Worm (Caenorhabditis elegans) whole organism, midembryonic: ENCODE measurements around the gene C04G6.2.

Source experiments
- T22C8.4 ChIP-seq: fragments of 200-800 bp; sonication (Bioruptor generic); IDR thresholded peaks from 2 replicates; pipeline ENCODE4 v1.3.6; 2022; ENCODE audit warnings: missing genetic modification characterization, missing compliant biosample characterization
- cog-1 ChIP-seq: sonication (generic microtip); optimal IDR thresholded peaks from 2 replicates; lab custom pipeline; 2016; ENCODE audit warnings: missing genetic modification characterization, missing compliant biosample characterization
- flt-1 ChIP-seq: fragments of 200-800 bp; sonication (Bioruptor generic); IDR thresholded peaks from 2 replicates; pipeline ENCODE4 v1.3.6; 2022; ENCODE audit warnings: missing genetic modification characterization, missing compliant biosample characterization
- klf-2 ChIP-seq: fragments of 200-800 bp; sonication (Bioruptor generic); conservative IDR thresholded peaks from 2 replicates; pipeline ENCODE4 v1.3.6; 2022; ENCODE audit warnings: missing genetic modification reagents, missing genetic modification characterization, missing compliant biosample characterization
- med-1 ChIP-seq: sonication (generic microtip); optimal IDR thresholded peaks from 2 replicates; lab custom pipeline; 2017; ENCODE audit warnings: missing genetic modification characterization, mild to moderate bottlenecking, missing compliant biosample characterization, antibody characterized with exemption, missing genetic modification reagents; ENCODE audit not compliant: insufficient read depth
- ref-1 ChIP-seq: fragments of 200-800 bp; sonication (Bioruptor generic); conservative IDR thresholded peaks from 2 replicates; pipeline ENCODE4 v1.3.6; 2022; ENCODE audit warnings: missing genetic modification reagents, missing genetic modification characterization, missing compliant biosample characterization
- tab-1 ChIP-seq: fragments of 200-800 bp; sonication (Bioruptor generic); IDR thresholded peaks from 2 replicates; pipeline ENCODE4 v1.3.6; 2022; ENCODE audit warnings: missing genetic modification characterization, missing compliant biosample characterization
- ztf-23 ChIP-seq: fragments of 200-800 bp; sonication (Bioruptor generic); IDR thresholded peaks from 2 replicates; pipeline ENCODE4 v1.3.6; 2022; ENCODE audit warnings: missing genetic modification reagents, missing genetic modification characterization, missing compliant biosample characterization
- ztf-29 ChIP-seq: fragments of 200-800 bp; sonication (Bioruptor generic); IDR thresholded peaks from 2 replicates; pipeline ENCODE4 v1.3.6; 2022; ENCODE audit warnings: missing genetic modification reagents, missing genetic modification characterization, missing compliant biosample characterization

The C04G6.2 gene

ce11 chrII:5057315-5057714 is 35.7 kb upstream of the C04G6.2 start:
- TF ChIP-seq ref-1 (peak; percentile 68; the same call in 1 of the 2 replicates), T22C8.4 (GFP tag; lab: Robert Waterston, UW) (peak; percentile 43; the same call in 1 of the 2 replicates), med-1 (GFP tag; lab: Kevin White, UChicago) (no peak), flt-1 (GFP tag; lab: Robert Waterston, UW) (peak; percentile 81), ztf-29 (GFP tag; lab: Robert Waterston, UW) (peak; percentile 78; the same call in 1 of the 2 replicates), ztf-23 (no peak), tab-1 (GFP tag; lab: Robert Waterston, UW) (peak; percentile 74)

- no peak for TF ChIP-seq ztf-23
- no peak for TF ChIP-seq tab-1 (GFP tag; lab: Robert Waterston, UW)
- TF ChIP-seq flt-1 (GFP tag; lab: Robert Waterston, UW) = no peak
- no peak for TF ChIP-seq cog-1 (tag; lab: Kevin White, UChicago)
- TF ChIP-seq med-1 (GFP tag; lab: Kevin White, UChicago) = no peak
- TF ChIP-seq klf-2 (GFP tag; lab: Robert Waterston, UW) = no peak
- TF ChIP-seq ztf-29 (GFP tag; lab: Robert Waterston, UW) = no peak
- TF ChIP-seq T22C8.4 (GFP tag; lab: Robert Waterston, UW) = no peak
- no peak for TF ChIP-seq ref-1
Measured at ce11 chrII:5058036-5058435, 35.0 kb upstream of the C04G6.2 start, which contains the start of gene C27A2.12. Gene C27A2.12 (minus strand): TSS chrII:5058136.

ce11 chrII:5060719-5061118 is 32.3 kb upstream of the C04G6.2 start, which contains the start of gene pho-12:
Gene pho-12 (minus strand): TSS chrII:5060819.
- no peak for TF ChIP-seq ztf-23
- TF ChIP-seq T22C8.4 (GFP tag; lab: Robert Waterston, UW) = no peak
- TF ChIP-seq med-1 (GFP tag; lab: Kevin White, UChicago) = no peak
- TF ChIP-seq ref-1 = no peak
- TF ChIP-seq cog-1 (tag; lab: Kevin White, UChicago) = no peak
- no peak for TF ChIP-seq klf-2 (GFP tag; lab: Robert Waterston, UW)
- no peak for TF ChIP-seq ztf-29 (GFP tag; lab: Robert Waterston, UW)
- TF ChIP-seq flt-1 (GFP tag; lab: Robert Waterston, UW) = no peak
- TF ChIP-seq tab-1 (GFP tag; lab: Robert Waterston, UW) = no peak

- TF ChIP-seq ztf-29 (GFP tag; lab: Robert Waterston, UW) = no peak
- 0 out of 2 replicates have a peak, but pooled peaks have one; percentile 55 for TF ChIP-seq klf-2 (GFP tag; lab: Robert Waterston, UW)
- peak; percentile 4 for TF ChIP-seq cog-1 (tag; lab: Kevin White, UChicago)
- 0 out of 2 replicates have a peak, but pooled peaks have one; percentile 38 for TF ChIP-seq ztf-23
- TF ChIP-seq T22C8.4 (GFP tag; lab: Robert Waterston, UW) = 0 out of 2 replicates have a peak, but pooled peaks have one; percentile 9
- TF ChIP-seq ref-1 = no peak
- TF ChIP-seq tab-1 (GFP tag; lab: Robert Waterston, UW) = no peak
- TF ChIP-seq flt-1 (GFP tag; lab: Robert Waterston, UW) = peak; percentile 56; the same call in 1 of the 2 replicates
- TF ChIP-seq med-1 (GFP tag; lab: Kevin White, UChicago) = no peak
Measured at ce11 chrII:5061794-5062368, 31.1 kb upstream of the C04G6.2 start, which contains the start of gene smc-5. Gene smc-5 (plus strand): TSS chrII:5062125.

ce11 chrII:5066967-5067366 is 26.1 kb upstream of the C04G6.2 start:
- no peak for TF ChIP-seq klf-2 (GFP tag; lab: Robert Waterston, UW)
- no peak for TF ChIP-seq cog-1 (tag; lab: Kevin White, UChicago)
- no peak for TF ChIP-seq tab-1 (GFP tag; lab: Robert Waterston, UW)

ce11 chrII:5067927-5068326 is 25.1 kb upstream of the C04G6.2 start, which contains the start of gene C27A2.8:
Gene C27A2.8 (minus strand): TSS chrII:5068043.
- TF ChIP-seq cog-1 (tag; lab: Kevin White, UChicago) = no peak
- no peak for TF ChIP-seq ref-1

- TF ChIP-seq med-1 (GFP tag; lab: Kevin White, UChicago) (no peak), cog-1 (tag; lab: Kevin White, UChicago) (no peak), flt-1 (GFP tag; lab: Robert Waterston, UW) (no peak), ztf-23 (no peak), klf-2 (GFP tag; lab: Robert Waterston, UW) (no peak), tab-1 (GFP tag; lab: Robert Waterston, UW) (no peak), ztf-29 (GFP tag; lab: Robert Waterston, UW) (no peak), ref-1 (no peak), T22C8.4 (GFP tag; lab: Robert Waterston, UW) (no peak)
Measured at ce11 chrII:5069525-5069924, 23.5 kb upstream of the C04G6.2 start, which contains the start of gene idpb-2. Gene idpb-2 (minus strand): TSS chrII:5069625.

- TF ChIP-seq ref-1 (no peak), T22C8.4 (GFP tag; lab: Robert Waterston, UW) (no peak), flt-1 (GFP tag; lab: Robert Waterston, UW) (no peak), klf-2 (GFP tag; lab: Robert Waterston, UW) (no peak)
Measured at ce11 chrII:5071265-5071664, 21.8 kb upstream of the C04G6.2 start, which contains the start of gene C27A2.7. Gene C27A2.7 (minus strand): TSS chrII:5071365.

ce11 chrII:5081124-5081913 is 11.7 kb upstream of the C04G6.2 start, which contains the start of gene dsh-2:
Gene dsh-2 (minus strand): TSS chrII:5081174.
- TF ChIP-seq T22C8.4 (GFP tag; lab: Robert Waterston, UW) (peak; percentile 63; the same call in 1 of the 2 replicates), med-1 (GFP tag; lab: Kevin White, UChicago) (no peak)
